Worm (Caenorhabditis elegans): ENCODE data around the gene C28H8.2.

The C28H8.2 gene

DNA sequence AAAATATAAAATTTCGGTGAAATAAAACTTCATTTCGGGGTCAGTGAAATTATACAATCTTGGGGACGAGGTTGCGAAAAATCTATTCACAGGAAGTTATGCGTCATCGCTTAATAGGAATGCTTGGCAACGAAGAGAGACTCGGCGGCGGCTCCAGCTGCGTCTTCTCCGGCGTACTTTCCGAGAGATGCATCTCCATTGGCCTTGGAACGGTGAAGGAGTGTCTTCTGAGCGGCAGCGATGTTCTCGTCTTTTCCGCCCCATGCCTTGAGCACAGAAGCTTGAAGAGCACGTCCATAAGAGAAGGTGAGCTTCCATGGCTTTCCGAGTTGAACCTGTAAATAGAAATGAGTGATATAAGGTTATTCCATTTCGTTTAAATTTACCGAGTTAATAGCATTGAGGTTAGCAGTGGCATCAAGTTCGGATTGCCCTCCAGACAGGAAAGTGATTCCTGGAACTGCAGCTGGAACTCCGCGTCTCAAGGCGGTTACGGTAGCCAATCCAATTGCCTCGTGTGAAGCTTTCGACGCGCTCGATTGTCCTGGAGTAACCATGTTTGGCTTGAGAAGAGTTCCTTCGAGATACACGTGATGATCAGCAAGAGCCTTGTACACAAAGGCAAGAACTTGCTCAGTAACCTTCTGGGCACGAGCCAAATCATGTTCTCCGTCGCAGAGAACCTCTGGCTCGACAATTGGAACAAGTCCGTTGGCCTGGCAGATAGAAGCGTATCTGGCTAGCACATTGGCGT is 45.3 kb upstream of the C28H8.2 start:
- TF ChIP-seq unc-30 (tag; optimal IDR thresholded peaks at IDR 0.05) (no peak), nhr-84 (tag; optimal IDR thresholded peaks at IDR 0.05) (no peak), sup-37 (GFP tag; optimal IDR thresholded peaks at IDR 0.05) (no peak), vab-15 (tag; optimal IDR thresholded peaks at IDR 0.05) (no peak), snpc-4 (tag; optimal IDR thresholded peaks at IDR 0.05) (no peak), unc-62 (GFP tag; optimal IDR thresholded peaks at IDR 0.05) (no peak), ztf-4 (tag; optimal IDR thresholded peaks at IDR 0.05) (no peak), dsc-1 (tag; optimal IDR thresholded peaks at IDR 0.05) (peak; percentile 19), nhr-47 (tag; optimal IDR thresholded peaks at IDR 0.05) (no peak), hlh-17 (GFP tag; optimal IDR thresholded peaks at IDR 0.05; ENCODE audit: borderline replicate concordance) (no peak), ceh-90 (tag; optimal IDR thresholded peaks at IDR 0.05) (no peak), blmp-1 (tag; optimal IDR thresholded peaks at IDR 0.05) (no peak), efl-1 (optimal IDR thresholded peaks at IDR 0.05) (no peak), efl-1 (GFP tag; optimal IDR thresholded peaks at IDR 0.05 in 1 of 2) (peak in 1 of 2 experiments; percentile 77), fos-1 (tag; optimal IDR thresholded peaks at IDR 0.05) (no peak), fkh-10 (GFP tag; optimal IDR thresholded peaks at IDR 0.05) (no peak), mdl-1 (tag; optimal IDR thresholded peaks at IDR 0.05) (no peak)

ce11 chrIII:5875418-5875702 is 44.8 kb upstream of the C28H8.2 start:
- TF ChIP-seq ces-1 (GFP tag; optimal IDR thresholded peaks at IDR 0.05) (no peak), vab-15 (tag; optimal IDR thresholded peaks at IDR 0.05) (no peak), hlh-4 (tag; optimal IDR thresholded peaks at IDR 0.05) (no peak), nhr-85 (tag) (peak; percentile 36)

- TF ChIP-seq fos-1 (tag; optimal IDR thresholded peaks at IDR 0.05), result no peak
- TF ChIP-seq lsy-2 (tag; optimal IDR thresholded peaks at IDR 0.05), result no peak
- no peak for TF ChIP-seq lin-13 (GFP tag; optimal IDR thresholded peaks at IDR 0.05)
- TF ChIP-seq nhr-28 (tag; optimal IDR thresholded peaks at IDR 0.05), result no peak
- TF ChIP-seq efl-1 (optimal IDR thresholded peaks at IDR 0.05), result no peak
- TF ChIP-seq efl-1 (GFP tag; optimal IDR thresholded peaks at IDR 0.05 in 1 of 2), result peak in 1 of 2 experiments; percentile 32
- TF ChIP-seq egl-13 (tag; optimal IDR thresholded peaks at IDR 0.05), result no peak
- TF ChIP-seq nhr-19 (GFP tag; conservative IDR thresholded peaks at IDR 0.05), result no peak
- TF ChIP-seq ztf-4 (tag; optimal IDR thresholded peaks at IDR 0.05), result no peak
- peak; percentile 42 for TF ChIP-seq elt-2 (tag; optimal IDR thresholded peaks at IDR 0.05)
- no peak for TF ChIP-seq lin-35 (GFP tag; optimal IDR thresholded peaks at IDR 0.05)
- TF ChIP-seq unc-30 (tag; optimal IDR thresholded peaks at IDR 0.05), result no peak
- no peak for TF ChIP-seq blmp-1 (tag; optimal IDR thresholded peaks at IDR 0.05)
- TF ChIP-seq tbx-2 (tag; optimal IDR thresholded peaks at IDR 0.05), result no peak
- no peak for TF ChIP-seq hlh-4 (tag; optimal IDR thresholded peaks at IDR 0.05)
- TF ChIP-seq unc-98 (GFP tag; IDR thresholded peaks at IDR 0.05), result no peak
These were observed 44.4 kb upstream of the C28H8.2 start for ce11 chrIII:5875705-5876104.

DNA sequence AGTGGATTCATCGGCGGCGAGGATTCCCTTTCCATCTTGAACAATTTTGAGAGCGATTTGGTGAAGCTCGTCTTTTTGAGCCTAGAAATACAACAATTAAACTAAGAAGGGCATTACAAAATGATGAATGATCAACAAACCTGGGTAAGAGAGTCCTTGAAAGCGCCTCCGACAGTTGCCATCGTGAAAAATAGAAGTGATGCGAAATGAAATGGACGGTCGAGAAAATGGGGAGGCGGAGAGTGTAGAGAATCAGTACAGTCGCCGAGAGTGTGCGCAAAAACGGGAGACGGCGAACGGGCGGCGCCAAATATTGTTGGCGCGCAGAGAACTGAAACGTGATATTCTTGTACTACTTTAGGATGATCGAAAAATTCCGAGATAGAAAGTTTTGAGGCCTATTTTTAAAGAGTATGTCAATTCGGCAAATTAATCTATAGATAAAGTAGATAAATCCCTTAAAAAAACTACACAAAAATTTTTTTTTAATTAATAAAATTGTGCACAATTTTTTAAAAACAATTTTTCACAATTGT is 43.9 kb upstream of the C28H8.2 start, which contains the start of gene aldo-2:
TSS of gene aldo-2 (minus strand) at position 486 of the 536 bp plus-strand sequence.
- no peak for TF ChIP-seq egl-27 (tag; optimal IDR thresholded peaks at IDR 0.05)
- TF ChIP-seq lsy-2 (tag; optimal IDR thresholded peaks at IDR 0.05), result peak in 1 of 2 experiments; percentile 36
- TF ChIP-seq fkh-10 (GFP tag; optimal IDR thresholded peaks at IDR 0.05), result no peak
- no peak for TF ChIP-seq ztf-11 (tag; optimal IDR thresholded peaks at IDR 0.05)
- TF ChIP-seq nhr-47 (tag; optimal IDR thresholded peaks at IDR 0.05), result peak; percentile 15
- no peak for TF ChIP-seq C34B4.2 (tag; optimal IDR thresholded peaks at IDR 0.05)
- TF ChIP-seq fkh-4 (tag; optimal IDR thresholded peaks at IDR 0.05; ENCODE audit: borderline replicate concordance), result no peak
- TF ChIP-seq nhr-76 (tag; optimal IDR thresholded peaks at IDR 0.05), result no peak
- no peak for TF ChIP-seq swsn-7 (tag; optimal IDR thresholded peaks at IDR 0.05)
- TF ChIP-seq hlh-4 (tag; optimal IDR thresholded peaks at IDR 0.05), result no peak
- no peak for TF ChIP-seq lir-3 (tag; optimal IDR thresholded peaks at IDR 0.05; ENCODE audit: poor library complexity)
- peak in 1 of 6 experiments; percentile 30 for TF ChIP-seq elt-3 (tag; optimal IDR thresholded peaks at IDR 0.05)
- peak; percentile 11 for TF ChIP-seq nhr-71 (tag; optimal IDR thresholded peaks at IDR 0.05)
- peak; percentile 54 for TF ChIP-seq nhr-90 (tag; optimal IDR thresholded peaks at IDR 0.05; ENCODE audit: poor library complexity)
- peak; percentile 56 for TF ChIP-seq ama-1 (optimal IDR thresholded peaks at IDR 0.05)
- peak; percentile 24 to 60 for TF ChIP-seq lin-35 (GFP tag; optimal IDR thresholded peaks at IDR 0.05)
- no peak for TF ChIP-seq pax-3 (tag; optimal IDR thresholded peaks at IDR 0.05)
- TF ChIP-seq fkh-8 (tag; optimal IDR thresholded peaks at IDR 0.05), result no peak
- no peak for TF ChIP-seq ceh-90 (tag; optimal IDR thresholded peaks at IDR 0.05)
- TF ChIP-seq F16B12.6 (tag; optimal IDR thresholded peaks at IDR 0.05), result no peak
- TF ChIP-seq tbx-2 (tag; optimal IDR thresholded peaks at IDR 0.05), result peak; percentile 22
- TF ChIP-seq ztf-4 (tag; optimal IDR thresholded peaks at IDR 0.05), result no peak
- peak; percentile 64 for TF ChIP-seq blmp-1 (tag; optimal IDR thresholded peaks at IDR 0.05)
- peak; percentile 84 for TF ChIP-seq nhr-85 (tag)
- no peak for TF ChIP-seq pqm-1 (tag; optimal IDR thresholded peaks at IDR 0.05)
- TF ChIP-seq ceh-82 (tag; optimal IDR thresholded peaks at IDR 0.05), result peak in 1 of 3 experiments; percentile 4
